Worm (Caenorhabditis elegans) whole organism, young adult: ENCODE measurements around the gene enpp-1.

ENCODE experiments used
- Y56A3A.18 ChIP-seq: fragments of 200-800 bp; sonication (Bioruptor generic); IDR thresholded peaks from 2 replicates; pipeline ENCODE4 v1.3.6; 2022; ENCODE audit warnings: missing genetic modification reagents, missing genetic modification characterization, missing compliant biosample characterization
- Y67H2A.10 ChIP-seq: fragments of 200-800 bp; sonication (Bioruptor generic); conservative IDR thresholded peaks from 2 replicates; pipeline ENCODE4 v1.3.6; 2022; ENCODE audit warnings: missing genetic modification reagents, missing genetic modification characterization, missing compliant biosample characterization
- die-1 ChIP-seq: sonication (generic microtip); optimal IDR thresholded peaks from 2 replicates; lab custom pipeline; 2016; ENCODE audit warnings: missing genotype, mild to moderate bottlenecking, missing genetic modification characterization, missing compliant biosample characterization
- egrh-3 ChIP-seq: fragments of 200-800 bp; sonication (Bioruptor generic); IDR thresholded peaks from 2 replicates; pipeline ENCODE4 v1.3.6; 2022; ENCODE audit warnings: missing genetic modification reagents, missing genetic modification characterization, missing compliant biosample characterization
- ets-4 ChIP-seq: fragments of 200-800 bp; sonication (Bioruptor generic); optimal IDR thresholded peaks from 2 replicates; lab custom pipeline; 2018; ENCODE audit warnings: mild to moderate bottlenecking, missing genetic modification characterization, missing compliant biosample characterization
- hlh-12 ChIP-seq: sonication (generic microtip); optimal IDR thresholded peaks from 2 replicates; lab custom pipeline; 2016; ENCODE audit warnings: missing genetic modification characterization, missing compliant biosample characterization
- pha-4 ChIP-seq: fragments of 150-350 bp; sonication (generic microtip); optimal IDR thresholded peaks from 2 replicates; lab custom pipeline; 2014; ENCODE audit warnings: missing biosample characterization, missing genetic modification reagents, missing genetic modification characterization

ce11 chrV:12162220-12162619, 31.0 kb downstream of the enpp-1 start, which contains the start of gene C27A7.5:
- no peak for TF ChIP-seq ets-4 (GFP tag; lab: Kevin White, UChicago)
- TF ChIP-seq hlh-12: no peak
- no peak for TF ChIP-seq Y56A3A.18 (GFP tag; lab: Robert Waterston, UW)
- no peak for TF ChIP-seq pha-4
- no peak for TF ChIP-seq die-1
- no peak for TF ChIP-seq egrh-3 (GFP tag; lab: Robert Waterston, UW)
- no peak for TF ChIP-seq Y67H2A.10
